Worm (Caenorhabditis elegans) whole organism, young adult: ENCODE results near the gene pfd-1.
A peak's percentile ranks its signal among the peaks of the same experiment; 100 is the strongest.

Source experiments
- B0261.1 ChIP-seq: sonication (generic microtip); optimal IDR thresholded peaks from 2 replicates; lab custom pipeline; 2016; ENCODE audit warnings: mild to moderate bottlenecking, missing genetic modification characterization, moderate library complexity, missing compliant biosample characterization
- F37B4.10 ChIP-seq: fragments of 200-800 bp; sonication (Bioruptor generic); IDR thresholded peaks from 2 replicates; pipeline ENCODE4 v1.3.6; 2022; ENCODE audit warnings: missing genetic modification characterization, missing compliant biosample characterization
- F49E8.2 ChIP-seq: sonication (generic microtip); optimal IDR thresholded peaks from 3 replicates; lab custom pipeline; 2017; ENCODE audit warnings: missing genetic modification characterization, mild to moderate bottlenecking, missing compliant biosample characterization, antibody characterized with exemption, moderate library complexity; ENCODE audit not compliant: insufficient read depth
- Y53G8AR.9 ChIP-seq: fragments of 200-800 bp; sonication (Bioruptor generic); conservative IDR thresholded peaks from 2 replicates; pipeline ENCODE4 v1.3.6; 2022; ENCODE audit warnings: missing genetic modification reagents, missing genetic modification characterization, missing compliant biosample characterization
- Y79H2A.3 ChIP-seq: fragments of 200-800 bp; sonication (Bioruptor generic); conservative IDR thresholded peaks from 2 replicates; pipeline ENCODE4 v1.3.6; 2022; ENCODE audit warnings: missing genetic modification reagents, missing genetic modification characterization, missing compliant biosample characterization
- Y95B8A.8 ChIP-seq: fragments of 200-800 bp; sonication (Bioruptor generic); IDR thresholded peaks from 2 replicates; pipeline ENCODE4 v1.3.6; 2022; ENCODE audit warnings: missing genetic modification reagents, missing genetic modification characterization, missing compliant biosample characterization
- ZK185.1 ChIP-seq: sonication (generic microtip); optimal IDR thresholded peaks from 2 replicates; lab custom pipeline; 2016; ENCODE audit warnings: mild to moderate bottlenecking, missing genetic modification characterization, missing compliant biosample characterization; ENCODE audit not compliant: poor library complexity, severe bottlenecking
- akir-1 ChIP-seq: fragments of 200-800 bp; sonication (Bioruptor generic); optimal IDR thresholded peaks from 2 replicates; lab custom pipeline; 2018; ENCODE audit warnings: mild to moderate bottlenecking, missing genetic modification characterization, moderate library complexity, missing compliant biosample characterization
- ama-1 ChIP-seq, 3 experiments: fragments of 150-350 bp in 1 of 3; sonication (generic microtip) in 2 of 3; optimal IDR thresholded peaks; 2 replicates each; lab custom pipeline; 2014 to 2018; ENCODE audit warnings: missing biosample characterization in 2 of 3, missing genetic modification characterization in 2 of 3, missing genetic modification reagents in 2 of 3
- aptf-2 ChIP-seq: fragments of 200-800 bp; sonication (Bioruptor generic); conservative IDR thresholded peaks from 2 replicates; pipeline ENCODE4 v1.3.6; 2022; ENCODE audit warnings: missing genetic modification reagents, missing genetic modification characterization, missing compliant biosample characterization
- atf-7 ChIP-seq: sonication (generic microtip); optimal IDR thresholded peaks from 2 replicates; lab custom pipeline; 2017; ENCODE audit warnings: mild to moderate bottlenecking, missing genetic modification characterization, missing compliant biosample characterization
- athp-1 ChIP-seq: sonication (generic microtip); optimal IDR thresholded peaks from 2 replicates; lab custom pipeline; 2017; ENCODE audit warnings: mild to moderate bottlenecking, missing genetic modification characterization, missing compliant biosample characterization
- cebp-1 ChIP-seq, 2 experiments: fragments of 200-800 bp in 1 of 2; sonication (Bioruptor generic) in 1 of 2; sonication (generic microtip) in 1 of 2; IDR thresholded peaks in 1 of 2; optimal IDR thresholded peaks in 1 of 2; 2 replicates each; pipeline versions ENCODE4 v1.3.6 to Lab custom; 2017 to 2022; ENCODE audit warnings: missing compliant biosample characterization in 2 of 2, missing genetic modification characterization in 2 of 2, mild to moderate bottlenecking in 1 of 2, missing genetic modification reagents in 1 of 2, moderate library complexity in 1 of 2
- ceh-100 ChIP-seq: fragments of 200-800 bp; sonication (Bioruptor generic); IDR thresholded peaks from 2 replicates; pipeline ENCODE4 v1.3.6; 2022; ENCODE audit warnings: missing genetic modification reagents, missing genetic modification characterization, missing compliant biosample characterization
- ceh-79 ChIP-seq: sonication (generic microtip); optimal IDR thresholded peaks from 2 replicates; lab custom pipeline; 2017; ENCODE audit warnings: mild to moderate bottlenecking, missing genetic modification characterization, missing compliant biosample characterization
- ceh-91 ChIP-seq: fragments of 200-800 bp; sonication (Bioruptor generic); IDR thresholded peaks from 2 replicates; pipeline ENCODE4 v1.3.6; 2022; ENCODE audit warnings: missing genetic modification reagents, missing genetic modification characterization, missing compliant biosample characterization
- chd-7 ChIP-seq: sonication (generic microtip); optimal IDR thresholded peaks from 2 replicates; lab custom pipeline; 2016; ENCODE audit warnings: mild to moderate bottlenecking, missing genetic modification characterization, moderate library complexity, missing compliant biosample characterization
- die-1 ChIP-seq: sonication (generic microtip); optimal IDR thresholded peaks from 2 replicates; lab custom pipeline; 2016; ENCODE audit warnings: missing genotype, mild to moderate bottlenecking, missing genetic modification characterization, missing compliant biosample characterization
- dpff-1 ChIP-seq: sonication (generic microtip); optimal IDR thresholded peaks from 2 replicates; lab custom pipeline; 2017; ENCODE audit warnings: mild to moderate bottlenecking, missing genetic modification characterization, missing compliant biosample characterization
- efl-1 ChIP-seq: fragments of 150-350 bp; optimal IDR thresholded peaks from 2 replicates; lab custom pipeline; 2014; ENCODE audit warnings: missing biosample characterization, missing genetic modification reagents, missing genetic modification characterization
- him-1 ChIP-seq: sonication (generic microtip); optimal IDR thresholded peaks from 2 replicates; lab custom pipeline; 2016; ENCODE audit warnings: missing genotype, missing genetic modification reagents, missing genetic modification characterization, missing compliant biosample characterization
- lag-1 ChIP-seq: fragments of 200-800 bp; sonication (Bioruptor generic); IDR thresholded peaks from 2 replicates; pipeline ENCODE4 v1.3.6; 2022; ENCODE audit warnings: missing genetic modification reagents, missing genetic modification characterization, missing compliant biosample characterization
- let-607 ChIP-seq, 2 experiments: fragments of 200-800 bp in 1 of 2; sonication (Bioruptor generic) in 1 of 2; sonication (generic microtip) in 1 of 2; optimal IDR thresholded peaks; 2 replicates each; lab custom pipeline; 2016 to 2018; ENCODE audit warnings: mild to moderate bottlenecking in 2 of 2, missing compliant biosample characterization in 2 of 2, missing genetic modification characterization in 2 of 2, moderate library complexity in 2 of 2, missing genotype in 1 of 2
- lin-35 ChIP-seq, 3 experiments: fragments of 150-350 bp in 2 of 3; sonication (generic microtip) in 1 of 3; optimal IDR thresholded peaks; 2 replicates each; lab custom pipeline; 2014 to 2018; ENCODE audit warnings: missing biosample characterization in 3 of 3, missing genetic modification characterization in 3 of 3, missing genetic modification reagents in 3 of 3
- lsl-1 ChIP-seq: fragments of 200-800 bp; sonication (Bioruptor generic); optimal IDR thresholded peaks from 2 replicates; lab custom pipeline; 2018; ENCODE audit warnings: mild to moderate bottlenecking, missing genetic modification characterization, moderate library complexity, missing compliant biosample characterization
- madf-6 ChIP-seq: fragments of 200-800 bp; sonication (Bioruptor generic); IDR thresholded peaks from 2 replicates; pipeline ENCODE4 v1.3.6; 2022; ENCODE audit warnings: missing genetic modification reagents, missing genetic modification characterization, missing compliant biosample characterization
- mel-28 ChIP-seq: sonication (generic microtip); optimal IDR thresholded peaks from 2 replicates; lab custom pipeline; 2016; ENCODE audit warnings: borderline replicate concordance, mild to moderate bottlenecking, missing genetic modification characterization, missing compliant biosample characterization
- mes-4 ChIP-seq: sonication (generic microtip); optimal IDR thresholded peaks from 2 replicates; lab custom pipeline; 2016; ENCODE audit warnings: missing genotype, missing genetic modification characterization, missing compliant biosample characterization
- nfya-1 ChIP-seq: sonication (generic microtip); optimal IDR thresholded peaks from 2 replicates; lab custom pipeline; 2017; ENCODE audit warnings: antibody characterized with exemption, missing compliant biosample characterization, missing genetic modification characterization, borderline replicate concordance; ENCODE audit not compliant: insufficient read depth
- nfyb-1 ChIP-seq: fragments of 200-800 bp; sonication (Bioruptor generic); IDR thresholded peaks from 2 replicates; pipeline ENCODE4 v1.3.6; 2022; ENCODE audit warnings: missing genetic modification reagents, missing genetic modification characterization, missing compliant biosample characterization
- rec-8 ChIP-seq, 2 experiments: sonication (generic microtip); optimal IDR thresholded peaks; 2 replicates each; lab custom pipeline; 2016; ENCODE audit warnings: mild to moderate bottlenecking in 2 of 2, missing genetic modification characterization in 2 of 2, missing genetic modification reagents in 2 of 2, missing genotype in 2 of 2, missing biosample characterization in 1 of 2, missing compliant biosample characterization in 1 of 2, moderate library complexity in 1 of 2
- snpc-1.1 ChIP-seq: sonication (generic microtip); optimal IDR thresholded peaks from 2 replicates; lab custom pipeline; 2017; ENCODE audit warnings: missing genetic modification characterization, mild to moderate bottlenecking, missing compliant biosample characterization, antibody characterized with exemption, moderate library complexity, missing genotype, missing genetic modification reagents; ENCODE audit not compliant: insufficient read depth
- snpc-1.3 ChIP-seq: sonication (generic microtip); optimal IDR thresholded peaks from 2 replicates; lab custom pipeline; 2017; ENCODE audit warnings: missing genetic modification characterization, mild to moderate bottlenecking, missing compliant biosample characterization, antibody characterized with exemption, moderate library complexity, missing genotype, missing genetic modification reagents; ENCODE audit not compliant: insufficient read depth
- snpc-4 ChIP-seq, 5 experiments: fragments of 150-350 bp in 1 of 5; sonication (generic microtip) in 4 of 5; optimal IDR thresholded peaks; 2 replicates each; lab custom pipeline; 2014 to 2018; ENCODE audit warnings: missing genetic modification characterization in 5 of 5, missing biosample characterization in 3 of 5, antibody characterized with exemption in 2 of 5, mild to moderate bottlenecking in 2 of 5, missing compliant biosample characterization in 2 of 5, missing genotype in 2 of 5, moderate library complexity in 2 of 5, missing genetic modification reagents in 1 of 5
- xnd-1 ChIP-seq: sonication (generic microtip); optimal IDR thresholded peaks from 2 replicates; lab custom pipeline; 2016; ENCODE audit warnings: missing genotype, missing genetic modification reagents, missing genetic modification characterization, missing compliant biosample characterization
- zim-3 ChIP-seq: sonication (generic microtip); optimal IDR thresholded peaks from 2 replicates; lab custom pipeline; 2017; ENCODE audit warnings: mild to moderate bottlenecking, missing genetic modification characterization, moderate library complexity, missing compliant biosample characterization
- ztf-26 ChIP-seq: sonication (generic microtip); optimal IDR thresholded peaks from 2 replicates; lab custom pipeline; 2017; ENCODE audit warnings: missing genetic modification characterization, missing compliant biosample characterization
- ztf-3 ChIP-seq: fragments of 200-800 bp; sonication (Bioruptor generic); optimal IDR thresholded peaks from 2 replicates; lab custom pipeline; 2018; ENCODE audit warnings: mild to moderate bottlenecking, missing genetic modification characterization, missing compliant biosample characterization

pfd-1 gene

DNA sequence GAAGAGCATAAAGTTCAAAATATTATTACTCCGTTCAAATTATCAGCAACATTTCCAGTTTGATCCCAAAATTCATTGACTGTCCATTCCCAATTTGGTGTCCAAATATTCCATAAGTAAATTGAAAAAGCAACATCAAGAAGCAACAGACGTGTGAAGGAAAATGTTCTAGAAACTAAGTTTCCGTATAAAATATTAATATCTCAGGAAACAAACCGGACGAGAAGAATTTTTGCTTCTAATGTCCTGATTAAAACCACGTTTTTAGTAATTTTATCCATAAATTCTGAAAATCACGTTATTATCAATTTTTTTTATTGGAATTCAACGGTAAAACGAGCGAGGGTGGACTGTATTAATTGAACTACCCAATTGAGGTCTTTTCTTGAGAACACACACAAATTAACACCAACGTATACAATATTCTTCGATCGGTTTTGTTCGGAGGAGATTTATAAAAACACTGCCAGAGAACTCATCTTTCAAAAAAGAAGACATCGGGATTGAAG lies 2.9 kb upstream of the pfd-1 start, which contains the start of gene pigq-1 (continued):
- TF ChIP-seq Y53G8AR.9 (GFP tag; lab: Robert Waterston, UW): peak; percentile 84
- TF ChIP-seq rec-8 (tag; optimal IDR thresholded peaks at IDR 0.05; lab: Kevin White, UChicago): peak; percentile 19 to 39
- peak; percentile 52 for TF ChIP-seq athp-1 (tag; lab: Kevin White, UChicago)
- TF ChIP-seq madf-6: peak; percentile 66
- no peak for TF ChIP-seq mes-4 (tag; lab: Kevin White, UChicago)
- TF ChIP-seq lin-35 (GFP tag; optimal IDR thresholded peaks at IDR 0.05; lab: Kevin White, UChicago): peak in 2 of 3 experiments; percentile 23 to 58
- no peak for TF ChIP-seq ceh-91 (GFP tag; lab: Robert Waterston, UW)
- TF ChIP-seq xnd-1 (tag; lab: Kevin White, UChicago): peak; percentile 28
- 0 out of 2 replicates have a peak, but pooled peaks have one; percentile 36 for TF ChIP-seq Y95B8A.8 (GFP tag; lab: Robert Waterston, UW)
- peak; percentile 72 for TF ChIP-seq snpc-1.3 (tag; lab: Kevin White, UChicago)
- peak; percentile 86 for TF ChIP-seq F49E8.2 (tag; lab: Kevin White, UChicago)
- no peak for TF ChIP-seq ceh-79 (tag; lab: Kevin White, UChicago)
- TF ChIP-seq Y79H2A.3: no peak
- peak; percentile 39 for TF ChIP-seq ztf-26 (tag; lab: Kevin White, UChicago)
- TF ChIP-seq ztf-3: peak; percentile 43
- peak; percentile 90 for TF ChIP-seq ama-1 (optimal IDR thresholded peaks at IDR 0.05; lab: Kevin White, UChicago)
- TF ChIP-seq ama-1 (GFP tag; optimal IDR thresholded peaks at IDR 0.05; lab: Kevin White, UChicago): no peak
- TF ChIP-seq efl-1 (GFP tag; lab: Kevin White, UChicago): no peak
- peak; percentile 71; the same call in 1 of the 2 replicates for TF ChIP-seq nfyb-1 (GFP tag; lab: Robert Waterston, UW)
- TF ChIP-seq zim-3 (tag; lab: Kevin White, UChicago): peak; percentile 38
- TF ChIP-seq ceh-100 (GFP tag; lab: Robert Waterston, UW): 0 out of 2 replicates have a peak, but pooled peaks have one; percentile 25
- TF ChIP-seq lsl-1 (GFP tag; lab: Kevin White, UChicago): peak; percentile 4
- TF ChIP-seq ZK185.1 (tag; lab: Kevin White, UChicago): peak; percentile 83
- TF ChIP-seq mel-28: no peak
- TF ChIP-seq akir-1 (GFP tag; lab: Kevin White, UChicago): no peak
- TF ChIP-seq B0261.1: no peak
- TF ChIP-seq cebp-1 (GFP tag; IDR thresholded peaks at IDR 0.05; lab: Robert Waterston, UW): no peak
- peak; percentile 35 for TF ChIP-seq cebp-1 (tag; optimal IDR thresholded peaks at IDR 0.05; lab: Kevin White, UChicago)
- no peak for TF ChIP-seq snpc-4 (GFP tag; optimal IDR thresholded peaks at IDR 0.05; lab: Kevin White, UChicago)
- TF ChIP-seq snpc-4 (tag; optimal IDR thresholded peaks at IDR 0.05; lab: Kevin White, UChicago): peak in 2 of 4 experiments; percentile 47 to 48
- TF ChIP-seq nfya-1 (tag; lab: Kevin White, UChicago): no peak
- no peak for TF ChIP-seq lag-1 (GFP tag; lab: Robert Waterston, UW)
- TF ChIP-seq aptf-2 (GFP tag; lab: Robert Waterston, UW): no peak
- peak; percentile 61 for TF ChIP-seq die-1 (tag; lab: Kevin White, UChicago)
- peak in 1 of 2 experiments; percentile 34 for TF ChIP-seq let-607 (tag; optimal IDR thresholded peaks at IDR 0.05; lab: Kevin White, UChicago)
- TF ChIP-seq snpc-1.1 (tag; lab: Kevin White, UChicago): peak; percentile 51
- TF ChIP-seq chd-7 (tag; lab: Kevin White, UChicago): peak; percentile 52
- TF ChIP-seq F37B4.10 (GFP tag; lab: Robert Waterston, UW): no peak
- peak; percentile 56 for TF ChIP-seq him-1
- peak; percentile 95 for TF ChIP-seq dpff-1 (tag; lab: Kevin White, UChicago)
- peak; percentile 71 for TF ChIP-seq atf-7 (tag; lab: Kevin White, UChicago)
- TF ChIP-seq, all 124 proteins: peak for 51
